Fruit fly (Drosophila melanogaster) whole organism, adult: ENCODE data around the gene CG6409.

ENCODE experiments used
- CG11617 ChIP-seq: fragments of 200-800 bp; sonication (Bioruptor generic); optimal IDR thresholded peaks from 2 replicates; lab custom pipeline; 2017; ENCODE audit warnings: mild to moderate bottlenecking, missing biosample characterization, missing genetic modification reagents, missing genetic modification characterization
- CG12768 ChIP-seq: fragments of 200-800 bp; sonication (Bioruptor generic); optimal IDR thresholded peaks from 2 replicates; lab custom pipeline; 2017; ENCODE audit warnings: missing biosample characterization, missing genetic modification characterization, mild to moderate bottlenecking, moderate library complexity, missing genetic modification reagents
- CG14711 ChIP-seq: fragments of 200-800 bp; sonication (Bioruptor generic); optimal IDR thresholded peaks from 2 replicates; lab custom pipeline; 2018; ENCODE audit warnings: missing biosample characterization, mild to moderate bottlenecking, missing genetic modification characterization, moderate library complexity
- CG1620 ChIP-seq: fragments of 200-800 bp; sonication (Bioruptor generic); optimal IDR thresholded peaks from 2 replicates; lab custom pipeline; 2016; ENCODE audit warnings: missing biosample characterization, missing genetic modification characterization
- CG33017 ChIP-seq: fragments of 200-800 bp; sonication (Bioruptor generic); optimal IDR thresholded peaks from 2 replicates; lab custom pipeline; 2018; ENCODE audit warnings: missing biosample characterization, mild to moderate bottlenecking, missing genetic modification characterization, moderate library complexity
- CG5204 ChIP-seq: fragments of 200-800 bp; sonication (Bioruptor generic); optimal IDR thresholded peaks from 2 replicates; lab custom pipeline; 2016; ENCODE audit warnings: missing biosample characterization, missing genetic modification characterization
- CG7045 ChIP-seq: fragments of 200-800 bp; sonication (Bioruptor generic); optimal IDR thresholded peaks from 2 replicates; lab custom pipeline; 2017; ENCODE audit warnings: missing biosample characterization, mild to moderate bottlenecking, missing genetic modification characterization
- CG7101 ChIP-seq: fragments of 200-800 bp; sonication (Bioruptor generic); optimal IDR thresholded peaks from 2 replicates; lab custom pipeline; 2018; ENCODE audit warnings: missing biosample characterization, mild to moderate bottlenecking, missing genetic modification characterization, moderate library complexity
- Clk ChIP-seq: fragments of 200-800 bp; sonication (Bioruptor generic); optimal IDR thresholded peaks from 2 replicates; lab custom pipeline; 2017; ENCODE audit warnings: missing biosample characterization, missing genetic modification characterization
- Crg-1 ChIP-seq: fragments of 200-800 bp; sonication (Bioruptor generic); optimal IDR thresholded peaks from 2 replicates; lab custom pipeline; 2016; ENCODE audit warnings: missing biosample characterization, missing genetic modification characterization
- Hr96 ChIP-seq: fragments of 200-800 bp; sonication (Bioruptor generic); optimal IDR thresholded peaks from 2 replicates; lab custom pipeline; 2016; ENCODE audit warnings: missing biosample characterization, missing genetic modification characterization
- Mnt ChIP-seq: fragments of 200-800 bp; sonication (Bioruptor generic); optimal IDR thresholded peaks from 2 replicates; lab custom pipeline; 2016; ENCODE audit warnings: missing biosample characterization, mild to moderate bottlenecking, missing genetic modification characterization
- bab1 ChIP-seq: fragments of 200-800 bp; sonication (Bioruptor generic); optimal IDR thresholded peaks from 3 replicates; lab custom pipeline; 2019; ENCODE audit warnings: missing biosample characterization, mild to moderate bottlenecking, missing genetic modification characterization, moderate library complexity
- cic ChIP-seq: fragments of 200-800 bp; sonication (Bioruptor generic); optimal IDR thresholded peaks from 2 replicates; lab custom pipeline; 2017; ENCODE audit warnings: missing biosample characterization, mild to moderate bottlenecking, missing genetic modification characterization, moderate library complexity
- cnc ChIP-seq, 2 experiments: fragments of >200 bp; optimal IDR thresholded peaks; 2 replicates each; lab custom pipeline; 2017
- kay ChIP-seq: fragments of 200-800 bp; sonication (Bioruptor generic); peaks from one replicate; lab custom pipeline; 2016; ENCODE audit warnings: missing biosample characterization, missing genetic modification characterization, borderline replicate concordance
- ovo ChIP-seq: fragments of 200-800 bp; sonication (Bioruptor generic); optimal IDR thresholded peaks from 2 replicates; lab custom pipeline; 2016; ENCODE audit warnings: missing biosample characterization, missing genetic modification characterization
- pad ChIP-seq: fragments of 200-800 bp; sonication (Bioruptor generic); optimal IDR thresholded peaks from 3 replicates; lab custom pipeline; 2017; ENCODE audit warnings: missing biosample characterization, missing genetic modification characterization, mild to moderate bottlenecking, moderate library complexity, missing genetic modification reagents
- tj ChIP-seq: fragments of 200-800 bp; sonication (Bioruptor generic); optimal IDR thresholded peaks from 3 replicates; lab custom pipeline; 2017; ENCODE audit warnings: missing biosample characterization, mild to moderate bottlenecking, missing genetic modification characterization, moderate library complexity
- toe ChIP-seq: fragments of 200-800 bp; sonication (Bioruptor generic); optimal IDR thresholded peaks from 2 replicates; lab custom pipeline; 2016; ENCODE audit warnings: missing biosample characterization, missing genetic modification characterization

CG6409 gene

dm6 chr3L:10918454-10918853 lies 36.3 kb upstream of the CG6409 start:
- TF ChIP-seq CG5204 (GFP tag; lab: Kevin White, UChicago) (no peak), kay (GFP tag; lab: Kevin White, UChicago) (no peak), cic (GFP tag; lab: Kevin White, UChicago) (no peak), CG33017 (tag; lab: Kevin White, UChicago) (no peak), toe (GFP tag; lab: Kevin White, UChicago) (no peak), ovo (GFP tag; lab: Kevin White, UChicago) (no peak), Crg-1 (GFP tag; lab: Kevin White, UChicago) (no peak), cnc (optimal IDR thresholded peaks at IDR 0.05; lab: Kevin White, UChicago) (no peak), CG11617 (GFP tag; lab: Kevin White, UChicago) (no peak), bab1 (no peak), Clk (GFP tag; lab: Kevin White, UChicago) (no peak), CG7045 (GFP tag; lab: Kevin White, UChicago) (no peak), Hr96 (no peak), CG12768 (GFP tag; lab: Kevin White, UChicago) (no peak), CG14711 (tag; lab: Kevin White, UChicago) (no peak)

dm6 chr3L:10917263-10917662 lies 35.1 kb upstream of the CG6409 start:
- no peak for TF ChIP-seq CG11617 (GFP tag; lab: Kevin White, UChicago)
- no peak for TF ChIP-seq tj (GFP tag; lab: Kevin White, UChicago)
- no peak for TF ChIP-seq CG33017 (tag; lab: Kevin White, UChicago)
- TF ChIP-seq Clk (GFP tag; lab: Kevin White, UChicago) = no peak
- no peak for TF ChIP-seq Hr96
- no peak for TF ChIP-seq kay (GFP tag; lab: Kevin White, UChicago)
- TF ChIP-seq CG7101 = no peak
- TF ChIP-seq ovo (GFP tag; lab: Kevin White, UChicago) = no peak
- TF ChIP-seq CG1620 = no peak
- TF ChIP-seq bab1 = no peak
- no peak for TF ChIP-seq Mnt
- no peak for TF ChIP-seq CG14711 (tag; lab: Kevin White, UChicago)
- no peak for TF ChIP-seq cnc (optimal IDR thresholded peaks at IDR 0.05; lab: Kevin White, UChicago)

dm6 chr3L:10913214-10913613 lies 31.0 kb upstream of the CG6409 start:
- no peak for TF ChIP-seq Mnt
- no peak for TF ChIP-seq toe (GFP tag; lab: Kevin White, UChicago)
- no peak for TF ChIP-seq CG33017 (tag; lab: Kevin White, UChicago)
- TF ChIP-seq cic (GFP tag; lab: Kevin White, UChicago) = no peak
- no peak for TF ChIP-seq pad (GFP tag; lab: Kevin White, UChicago)
- TF ChIP-seq CG7045 (GFP tag; lab: Kevin White, UChicago) = no peak
- no peak for TF ChIP-seq CG5204 (GFP tag; lab: Kevin White, UChicago)
- no peak for TF ChIP-seq kay (GFP tag; lab: Kevin White, UChicago)
- TF ChIP-seq CG12768 (GFP tag; lab: Kevin White, UChicago) = no peak
- no peak for TF ChIP-seq Crg-1 (GFP tag; lab: Kevin White, UChicago)
- no peak for TF ChIP-seq bab1
- TF ChIP-seq CG11617 (GFP tag; lab: Kevin White, UChicago) = no peak
- no peak for TF ChIP-seq CG14711 (tag; lab: Kevin White, UChicago)
- no peak for TF ChIP-seq ovo (GFP tag; lab: Kevin White, UChicago)
- TF ChIP-seq tj (GFP tag; lab: Kevin White, UChicago) = no peak
- no peak for TF ChIP-seq CG1620
- no peak for TF ChIP-seq cnc (optimal IDR thresholded peaks at IDR 0.05; lab: Kevin White, UChicago)
- no peak for TF ChIP-seq Clk (GFP tag; lab: Kevin White, UChicago)
- no peak for TF ChIP-seq CG7101

- no peak for TF ChIP-seq ovo (GFP tag; lab: Kevin White, UChicago)
- no peak for TF ChIP-seq toe (GFP tag; lab: Kevin White, UChicago)
- TF ChIP-seq CG1620 = no peak
- TF ChIP-seq Clk (GFP tag; lab: Kevin White, UChicago) = no peak
- TF ChIP-seq cnc (optimal IDR thresholded peaks at IDR 0.05; lab: Kevin White, UChicago) = no peak
- no peak for TF ChIP-seq CG12768 (GFP tag; lab: Kevin White, UChicago)
- TF ChIP-seq bab1 = no peak
- TF ChIP-seq CG7101 = no peak
- TF ChIP-seq CG11617 (GFP tag; lab: Kevin White, UChicago) = no peak
- no peak for TF ChIP-seq Hr96
- no peak for TF ChIP-seq CG5204 (GFP tag; lab: Kevin White, UChicago)
- TF ChIP-seq kay (GFP tag; lab: Kevin White, UChicago) = no peak
- no peak for TF ChIP-seq CG7045 (GFP tag; lab: Kevin White, UChicago)
- TF ChIP-seq cic (GFP tag; lab: Kevin White, UChicago) = no peak
- TF ChIP-seq Crg-1 (GFP tag; lab: Kevin White, UChicago) = no peak
- TF ChIP-seq Mnt = no peak
Observed at dm6 chr3L:10909612-10910011, 27.4 kb upstream of the CG6409 start.

dm6 chr3L:10904770-10905169 lies 22.6 kb upstream of the CG6409 start:
- TF ChIP-seq CG33017 (tag; lab: Kevin White, UChicago) (no peak), CG7101 (no peak), tj (GFP tag; lab: Kevin White, UChicago) (no peak), toe (GFP tag; lab: Kevin White, UChicago) (no peak)

- TF ChIP-seq bab1 (no peak), cic (GFP tag; lab: Kevin White, UChicago) (no peak), tj (GFP tag; lab: Kevin White, UChicago) (no peak), Clk (GFP tag; lab: Kevin White, UChicago) (no peak), ovo (GFP tag; lab: Kevin White, UChicago) (no peak), CG33017 (tag; lab: Kevin White, UChicago) (no peak), kay (GFP tag; lab: Kevin White, UChicago) (no peak), pad (GFP tag; lab: Kevin White, UChicago) (no peak), CG11617 (GFP tag; lab: Kevin White, UChicago) (no peak), cnc (optimal IDR thresholded peaks at IDR 0.05; lab: Kevin White, UChicago) (no peak), Mnt (no peak), CG7101 (no peak), CG7045 (GFP tag; lab: Kevin White, UChicago) (no peak), CG1620 (no peak), CG5204 (GFP tag; lab: Kevin White, UChicago) (no peak), CG12768 (GFP tag; lab: Kevin White, UChicago) (no peak), toe (GFP tag; lab: Kevin White, UChicago) (no peak), CG14711 (tag; lab: Kevin White, UChicago) (no peak), Hr96 (no peak), Crg-1 (GFP tag; lab: Kevin White, UChicago) (no peak)
Observed at dm6 chr3L:10903449-10903848, 21.3 kb upstream of the CG6409 start.
